Fruit fly (Drosophila melanogaster) whole organism, adult: ENCODE data around the gene CARPA.

Source experiments
- CG11617 ChIP-seq: fragments of 200-800 bp; sonication (Bioruptor generic); optimal IDR thresholded peaks from 2 replicates; lab custom pipeline; 2017; ENCODE audit warnings: mild to moderate bottlenecking, missing biosample characterization, missing genetic modification reagents, missing genetic modification characterization
- CG1620 ChIP-seq: fragments of 200-800 bp; sonication (Bioruptor generic); optimal IDR thresholded peaks from 2 replicates; lab custom pipeline; 2016; ENCODE audit warnings: missing biosample characterization, missing genetic modification characterization
- CG33017 ChIP-seq: fragments of 200-800 bp; sonication (Bioruptor generic); optimal IDR thresholded peaks from 2 replicates; lab custom pipeline; 2018; ENCODE audit warnings: missing biosample characterization, mild to moderate bottlenecking, missing genetic modification characterization, moderate library complexity
- CG5204 ChIP-seq: fragments of 200-800 bp; sonication (Bioruptor generic); optimal IDR thresholded peaks from 2 replicates; lab custom pipeline; 2016; ENCODE audit warnings: missing biosample characterization, missing genetic modification characterization
- Clk ChIP-seq: fragments of 200-800 bp; sonication (Bioruptor generic); optimal IDR thresholded peaks from 2 replicates; lab custom pipeline; 2017; ENCODE audit warnings: missing biosample characterization, missing genetic modification characterization
- Crg-1 ChIP-seq: fragments of 200-800 bp; sonication (Bioruptor generic); optimal IDR thresholded peaks from 2 replicates; lab custom pipeline; 2016; ENCODE audit warnings: missing biosample characterization, missing genetic modification characterization
- cic ChIP-seq: fragments of 200-800 bp; sonication (Bioruptor generic); optimal IDR thresholded peaks from 2 replicates; lab custom pipeline; 2017; ENCODE audit warnings: missing biosample characterization, mild to moderate bottlenecking, missing genetic modification characterization, moderate library complexity
- cnc ChIP-seq, 2 experiments: fragments of >200 bp; optimal IDR thresholded peaks; 2 replicates each; lab custom pipeline; 2017
- kay ChIP-seq: fragments of 200-800 bp; sonication (Bioruptor generic); peaks from one replicate; lab custom pipeline; 2016; ENCODE audit warnings: missing biosample characterization, missing genetic modification characterization, borderline replicate concordance
- ovo ChIP-seq: fragments of 200-800 bp; sonication (Bioruptor generic); optimal IDR thresholded peaks from 2 replicates; lab custom pipeline; 2016; ENCODE audit warnings: missing biosample characterization, missing genetic modification characterization
- tj ChIP-seq: fragments of 200-800 bp; sonication (Bioruptor generic); optimal IDR thresholded peaks from 3 replicates; lab custom pipeline; 2017; ENCODE audit warnings: missing biosample characterization, mild to moderate bottlenecking, missing genetic modification characterization, moderate library complexity
- toe ChIP-seq: fragments of 200-800 bp; sonication (Bioruptor generic); optimal IDR thresholded peaks from 2 replicates; lab custom pipeline; 2016; ENCODE audit warnings: missing biosample characterization, missing genetic modification characterization

DNA sequence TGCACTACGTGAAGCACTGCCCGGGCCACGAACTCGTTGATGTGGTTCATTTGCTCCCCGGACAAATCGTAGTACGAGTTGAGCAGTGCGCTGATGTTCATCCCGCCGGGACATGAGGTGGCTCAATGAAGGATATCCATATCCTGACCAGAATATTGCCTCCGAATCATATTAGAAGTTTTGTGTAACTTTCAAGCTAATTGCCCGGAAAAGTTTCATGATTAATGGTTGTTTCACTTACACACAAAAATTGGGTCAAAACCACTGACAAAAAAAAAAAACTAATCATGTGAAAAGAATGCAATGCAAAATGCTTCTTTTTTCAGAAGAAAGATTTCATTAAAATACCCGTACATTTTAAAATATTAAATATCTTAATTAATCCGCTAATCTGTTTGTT is 55.6 kb downstream of the CARPA start, which contains the start of gene Ir7e:
- TF ChIP-seq ovo (GFP tag; lab: Kevin White, UChicago): no peak
- TF ChIP-seq CG1620 (GFP tag; lab: Kevin White, UChicago): no peak
- no peak for TF ChIP-seq cic
- TF ChIP-seq Clk (GFP tag; lab: Kevin White, UChicago): no peak
- TF ChIP-seq kay (GFP tag; lab: Kevin White, UChicago): no peak
- no peak for TF ChIP-seq CG33017 (tag; lab: Kevin White, UChicago)
- no peak for TF ChIP-seq Crg-1 (GFP tag; lab: Kevin White, UChicago)
- TF ChIP-seq CG5204 (GFP tag; lab: Kevin White, UChicago): no peak
- no peak for TF ChIP-seq toe (GFP tag; lab: Kevin White, UChicago)
- TF ChIP-seq cnc (optimal IDR thresholded peaks at IDR 0.05; lab: Kevin White, UChicago): no peak
- no peak for TF ChIP-seq tj (GFP tag; lab: Kevin White, UChicago)
- TF ChIP-seq CG11617 (GFP tag; lab: Kevin White, UChicago): no peak
